Fruit fly (Drosophila melanogaster) whole organism, embryonic: Measurements from ENCODE around the gene lwr.

ENCODE experiments used
- Ada2b ChIP-seq: fragments of 200-800 bp; sonication (Bioruptor generic); IDR thresholded peaks from 2 replicates; pipeline ENCODE4 v1.3.6; 2022; ENCODE audit warnings: missing biosample characterization, missing genetic modification characterization
- Atf3 ChIP-seq: fragments of 200-800 bp; sonication (Bioruptor generic); optimal IDR thresholded peaks from 3 replicates; lab custom pipeline; 2016; ENCODE audit warnings: missing biosample characterization, missing genetic modification characterization
- BEAF-32 ChIP-seq: fragments of 200-800 bp; sonication (Bioruptor generic); optimal IDR thresholded peaks from 3 replicates; lab custom pipeline; 2017; ENCODE audit warnings: missing biosample characterization, missing genetic modification characterization, mild to moderate bottlenecking, moderate library complexity, missing genetic modification reagents
- Bdp1 ChIP-seq: fragments of 200-800 bp; sonication (Bioruptor generic); optimal IDR thresholded peaks from 3 replicates; lab custom pipeline; 2016; ENCODE audit warnings: missing biosample characterization, missing genetic modification characterization
- CG1024 ChIP-seq: fragments of 200-800 bp; sonication (Bioruptor generic); IDR thresholded peaks from 2 replicates; pipeline ENCODE4 v1.3.6; 2022; ENCODE audit warnings: missing biosample characterization, missing genetic modification characterization
- CG10274 ChIP-seq: fragments of 200-800 bp; sonication (Bioruptor generic); optimal IDR thresholded peaks from 3 replicates; lab custom pipeline; 2017; ENCODE audit warnings: missing biosample characterization, mild to moderate bottlenecking, missing genetic modification characterization
- CG10565 ChIP-seq: fragments of 200-800 bp; sonication (Bioruptor generic); optimal IDR thresholded peaks from 3 replicates; lab custom pipeline; 2016; ENCODE audit warnings: missing biosample characterization, mild to moderate bottlenecking, missing genetic modification characterization
- CG11456 ChIP-seq: fragments of 200-800 bp; sonication (Bioruptor generic); IDR thresholded peaks from 3 replicates; pipeline ENCODE4 v1.3.6; 2022; ENCODE audit warnings: missing biosample characterization, missing genetic modification characterization
- CG12155 ChIP-seq: fragments of 200-800 bp; sonication (Bioruptor generic); optimal IDR thresholded peaks from 3 replicates; lab custom pipeline; 2016; ENCODE audit warnings: missing biosample characterization, missing genetic modification characterization
- CG14710 ChIP-seq: fragments of 200-800 bp; sonication (Bioruptor generic); optimal IDR thresholded peaks from 3 replicates; lab custom pipeline; 2019; ENCODE audit warnings: missing biosample characterization, mild to moderate bottlenecking, missing genetic modification characterization, moderate library complexity
- CG15601 ChIP-seq: fragments of 200-800 bp; sonication (Bioruptor generic); optimal IDR thresholded peaks from 3 replicates; lab custom pipeline; 2019; ENCODE audit warnings: missing biosample characterization, mild to moderate bottlenecking, missing genetic modification characterization, moderate library complexity
- CG1647 ChIP-seq: fragments of 200-800 bp; sonication (Bioruptor generic); optimal IDR thresholded peaks from 3 replicates; lab custom pipeline; 2016; ENCODE audit warnings: missing biosample characterization, missing genetic modification characterization
- CG2120 ChIP-seq: fragments of 200-800 bp; sonication (Bioruptor generic); optimal IDR thresholded peaks from 3 replicates; lab custom pipeline; 2016; ENCODE audit warnings: missing biosample characterization, missing genetic modification characterization
- CG32772 ChIP-seq: fragments of 200-800 bp; sonication (Bioruptor generic); IDR thresholded peaks from 2 replicates; pipeline ENCODE4 v1.3.6; 2022; ENCODE audit warnings: missing biosample characterization, missing genetic modification characterization
- CG3281 ChIP-seq: fragments of 200-800 bp; sonication (Bioruptor generic); optimal IDR thresholded peaks from 3 replicates; lab custom pipeline; 2017; ENCODE audit warnings: missing biosample characterization, mild to moderate bottlenecking, missing genetic modification characterization
- CG3995 ChIP-seq: fragments of 200-800 bp; sonication (Bioruptor generic); optimal IDR thresholded peaks from 3 replicates; lab custom pipeline; 2016; ENCODE audit warnings: missing biosample characterization, missing genetic modification characterization
- CG4328 ChIP-seq: fragments of 200-800 bp; sonication (Bioruptor generic); optimal IDR thresholded peaks from 3 replicates; lab custom pipeline; 2017; ENCODE audit warnings: missing biosample characterization, missing genetic modification reagents, missing genetic modification characterization
- CG5180 ChIP-seq: fragments of 200-800 bp; sonication (Bioruptor generic); optimal IDR thresholded peaks from 3 replicates; lab custom pipeline; 2017; ENCODE audit warnings: missing biosample characterization, missing genetic modification characterization, mild to moderate bottlenecking, moderate library complexity, missing genetic modification reagents
- CG6175 ChIP-seq: fragments of 200-800 bp; sonication (Bioruptor generic); IDR thresholded peaks from 3 replicates; pipeline ENCODE4 v1.3.6; 2022; ENCODE audit warnings: missing biosample characterization, missing genetic modification characterization
- CG7372 ChIP-seq: fragments of 200-800 bp; sonication (Bioruptor generic); IDR thresholded peaks from 2 replicates; pipeline ENCODE4 v1.3.6; 2022; ENCODE audit warnings: missing biosample characterization, missing genetic modification characterization
- CG7987 ChIP-seq: fragments of 200-800 bp; sonication (Bioruptor generic); optimal IDR thresholded peaks from 2 replicates; lab custom pipeline; 2018; ENCODE audit warnings: missing biosample characterization, mild to moderate bottlenecking, missing genetic modification characterization, moderate library complexity
- CG8281 ChIP-seq: fragments of 200-800 bp; sonication (Bioruptor generic); optimal IDR thresholded peaks from 2 replicates; lab custom pipeline; 2018; ENCODE audit warnings: missing biosample characterization, mild to moderate bottlenecking, missing genetic modification characterization, moderate library complexity
- CG8924 ChIP-seq: fragments of 200-800 bp; optimal IDR thresholded peaks from 3 replicates; lab custom pipeline; 2019; ENCODE audit warnings: missing biosample characterization, mild to moderate bottlenecking, missing genetic modification characterization, moderate library complexity
- CTCF ChIP-seq: fragments of 200-800 bp; sonication (Bioruptor generic); optimal IDR thresholded peaks from 2 replicates; lab custom pipeline; 2017; ENCODE audit warnings: missing biosample characterization, mild to moderate bottlenecking, missing genetic modification characterization, moderate library complexity
- Camta ChIP-seq: fragments of 200-800 bp; sonication (Bioruptor generic); optimal IDR thresholded peaks from 2 replicates; lab custom pipeline; 2016; ENCODE audit warnings: missing biosample characterization, missing genetic modification characterization
- Deaf1 ChIP-seq: fragments of 200-800 bp; optimal IDR thresholded peaks from 3 replicates; lab custom pipeline; 2019; ENCODE audit warnings: missing biosample characterization, mild to moderate bottlenecking, missing genetic modification characterization, moderate library complexity
- Ets65A ChIP-seq: fragments of 200-800 bp; sonication (Bioruptor generic); peaks from one replicate; lab custom pipeline; 2016; ENCODE audit warnings: missing biosample characterization, missing genetic modification characterization
- Meics ChIP-seq: fragments of 200-800 bp; sonication (Bioruptor generic); optimal IDR thresholded peaks from 2 replicates; lab custom pipeline; 2017; ENCODE audit warnings: missing biosample characterization, mild to moderate bottlenecking, missing genetic modification characterization
- Mes4 ChIP-seq: fragments of 200-800 bp; sonication (Bioruptor generic); optimal IDR thresholded peaks from 2 replicates; lab custom pipeline; 2016; ENCODE audit warnings: missing biosample characterization, missing genetic modification characterization
- Neu2 ChIP-seq: fragments of 200-800 bp; sonication (Bioruptor generic); optimal IDR thresholded peaks from 3 replicates; lab custom pipeline; 2016; ENCODE audit warnings: missing biosample characterization, missing genetic modification characterization, borderline replicate concordance
- Oli ChIP-seq: fragments of 200-800 bp; sonication (Bioruptor generic); optimal IDR thresholded peaks from 2 replicates; lab custom pipeline; 2018; ENCODE audit warnings: missing biosample characterization, mild to moderate bottlenecking, missing genetic modification characterization, moderate library complexity
- Pdp1 ChIP-seq, 2 experiments: fragments of 200-800 bp; sonication (Bioruptor generic); optimal IDR thresholded peaks; 3 replicates each; lab custom pipeline; 2016; ENCODE audit warnings: missing biosample characterization in 2 of 2, missing genetic modification characterization in 2 of 2, mild to moderate bottlenecking in 1 of 2, moderate library complexity in 1 of 2
- Ptx1 ChIP-seq: fragments of 200-800 bp; sonication (Bioruptor generic); IDR thresholded peaks from 2 replicates; pipeline ENCODE4 v1.3.6; 2022; ENCODE audit warnings: missing biosample characterization, missing genetic modification characterization
- Sin3A ChIP-seq: fragments of >200 bp; optimal IDR thresholded peaks from 2 replicates; lab custom pipeline; 2018
- TFAM ChIP-seq: fragments of 200-800 bp; sonication (Bioruptor generic); optimal IDR thresholded peaks from 2 replicates; lab custom pipeline; 2017; ENCODE audit warnings: missing biosample characterization, missing genetic modification characterization, inconsistent platforms
- Taf1 ChIP-seq: fragments of 200-800 bp; sonication (Bioruptor generic); IDR thresholded peaks from 2 replicates; pipeline ENCODE4 v1.3.6; 2022; ENCODE audit warnings: missing biosample characterization, missing genetic modification characterization
- Xbp1 ChIP-seq: fragments of 200-800 bp; sonication (Bioruptor generic); optimal IDR thresholded peaks from 3 replicates; lab custom pipeline; 2016; ENCODE audit warnings: missing biosample characterization, mild to moderate bottlenecking, missing genetic modification characterization
- bcd ChIP-seq: fragments of 200-800 bp; sonication (Bioruptor generic); optimal IDR thresholded peaks from 2 replicates; lab custom pipeline; 2017; ENCODE audit warnings: missing biosample characterization, mild to moderate bottlenecking, missing genetic modification characterization
- caup ChIP-seq: fragments of 200-800 bp; sonication (Bioruptor generic); optimal IDR thresholded peaks from 3 replicates; lab custom pipeline; 2017; ENCODE audit warnings: missing biosample characterization, mild to moderate bottlenecking, missing genetic modification characterization, moderate library complexity; ENCODE audit not compliant: severe bottlenecking
- lov ChIP-seq, 2 experiments: fragments of 200-800 bp in 1 of 2; fragments of >200 bp in 1 of 2; sonication (Bioruptor generic) in 1 of 2; IDR thresholded peaks in 1 of 2; optimal IDR thresholded peaks in 1 of 2; 2 replicates in 1 of 2; 3 replicates in 1 of 2; pipeline versions ENCODE4 v1.3.6 to Lab custom; 2017 to 2022; ENCODE audit warnings: missing biosample characterization in 1 of 2, missing genetic modification characterization in 1 of 2
- luna ChIP-seq: fragments of 200-800 bp; sonication (Bioruptor generic); optimal IDR thresholded peaks from 2 replicates; lab custom pipeline; 2016; ENCODE audit warnings: missing biosample characterization, missing genetic modification characterization
- nerfin-1 ChIP-seq: fragments of 200-800 bp; sonication (Bioruptor generic); optimal IDR thresholded peaks from 3 replicates; lab custom pipeline; 2019; ENCODE audit warnings: missing biosample characterization, mild to moderate bottlenecking, missing genetic modification characterization, moderate library complexity
- peb ChIP-seq: fragments of 200-800 bp; sonication (Bioruptor generic); IDR thresholded peaks from 2 replicates; pipeline ENCODE4 v1.3.6; 2022; ENCODE audit warnings: missing biosample characterization, missing genetic modification characterization
- pho ChIP-seq: fragments of 200-800 bp; sonication (Bioruptor generic); optimal IDR thresholded peaks from 2 replicates; lab custom pipeline; 2016; ENCODE audit warnings: missing biosample characterization, missing genetic modification characterization
- phol ChIP-seq: fragments of 200-800 bp; sonication (Bioruptor generic); optimal IDR thresholded peaks from 3 replicates; lab custom pipeline; 2018; ENCODE audit warnings: missing biosample characterization, mild to moderate bottlenecking, missing genetic modification characterization, moderate library complexity
- scrt ChIP-seq: fragments of 200-800 bp; sonication (Bioruptor generic); optimal IDR thresholded peaks from 2 replicates; lab custom pipeline; 2018; ENCODE audit warnings: missing biosample characterization, mild to moderate bottlenecking, missing genetic modification characterization, moderate library complexity
- sd ChIP-seq: fragments of 200-800 bp; sonication (Bioruptor generic); optimal IDR thresholded peaks from 3 replicates; lab custom pipeline; 2018; ENCODE audit warnings: missing biosample characterization, mild to moderate bottlenecking, missing genetic modification characterization, moderate library complexity
- seq ChIP-seq: fragments of 200-800 bp; sonication (Bioruptor generic); IDR thresholded peaks from 2 replicates; pipeline ENCODE4 v1.3.6; 2022; ENCODE audit warnings: missing biosample characterization, missing genetic modification characterization
- sima ChIP-seq: fragments of 200-800 bp; sonication (Bioruptor generic); optimal IDR thresholded peaks from 2 replicates; lab custom pipeline; 2016; ENCODE audit warnings: missing biosample characterization, missing genetic modification characterization
- tgo ChIP-seq: fragments of 200-800 bp; sonication (Bioruptor generic); IDR thresholded peaks from 3 replicates; pipeline ENCODE4 v1.3.6; 2022; ENCODE audit warnings: missing biosample characterization, missing genetic modification characterization
- usp ChIP-seq: fragments of >200 bp; optimal IDR thresholded peaks from 2 replicates; lab custom pipeline; 2017; ENCODE audit warnings: missing biosample characterization, missing genetic modification characterization
- vvl ChIP-seq: fragments of 200-800 bp; sonication (Bioruptor generic); IDR thresholded peaks from 2 replicates; pipeline ENCODE4 v1.3.6; 2022; ENCODE audit warnings: missing biosample characterization, missing genetic modification characterization

lwr gene

dm6 chr2L:493274-493673 is 49.1 kb downstream of the lwr start (continued):
- TF ChIP-seq lov (optimal IDR thresholded peaks at IDR 0.05; lab: Kevin White, UChicago) (no peak), lov (GFP tag; IDR thresholded peaks at IDR 0.05; lab: Robert Waterston, UW) (no peak), caup (GFP tag; lab: Kevin White, UChicago) (no peak), Bdp1 (no peak), CTCF (GFP tag; lab: Kevin White, UChicago) (no peak), CG8924 (peak; percentile 33), Mes4 (GFP tag; lab: Kevin White, UChicago) (peak; percentile 6), CG7987 (GFP tag; lab: Kevin White, UChicago) (no peak), Xbp1 (peak; percentile 62), CG5180 (no peak), vvl (GFP tag; lab: Robert Waterston, UW) (peak; percentile 79), CG15601 (tag; lab: Kevin White, UChicago) (peak; percentile 13), CG8281 (tag; lab: Kevin White, UChicago) (no peak), phol (no peak), Taf1 (no peak), Ets65A (peak; percentile 77), TFAM (no peak), CG10274 (no peak), Neu2 (GFP tag; lab: Kevin White, UChicago) (no peak), Atf3 (GFP tag; lab: Kevin White, UChicago) (no peak), CG4328 (GFP tag; lab: Kevin White, UChicago) (no peak), Oli (tag; lab: Kevin White, UChicago) (peak; percentile 47), CG32772 (GFP tag; lab: Robert Waterston, UW) (no peak), BEAF-32 (GFP tag; lab: Kevin White, UChicago) (no peak), CG3281 (GFP tag; lab: Kevin White, UChicago) (no peak), CG3995 (GFP tag; lab: Kevin White, UChicago) (no peak), usp (no peak), Deaf1 (tag; lab: Kevin White, UChicago) (peak; percentile 14), scrt (no peak), sd (tag; lab: Kevin White, UChicago) (no peak), seq (GFP tag; lab: Robert Waterston, UW) (0 out of 2 replicates have a peak, but pooled peaks have one; percentile 37), tgo (peak; percentile 63), luna (GFP tag; lab: Kevin White, UChicago) (no peak), Ada2b (peak; percentile 57), Ptx1 (GFP tag; lab: Robert Waterston, UW) (peak; percentile 75), Pdp1 (GFP tag; optimal IDR thresholded peaks at IDR 0.05; lab: Kevin White, UChicago) (peak in 1 of 2 experiments; percentile 30), pho (GFP tag; lab: Kevin White, UChicago) (no peak), bcd (peak; percentile 2), CG6175 (GFP tag; lab: Robert Waterston, UW) (no peak), peb (GFP tag; lab: Robert Waterston, UW) (no peak), CG1647 (GFP tag; lab: Kevin White, UChicago) (no peak), CG7372 (GFP tag; lab: Robert Waterston, UW) (no peak), sima (no peak), CG11456 (no peak), CG10565 (GFP tag; lab: Kevin White, UChicago) (no peak), CG2120 (GFP tag; lab: Kevin White, UChicago) (peak; percentile 5), Sin3A (lab: Kevin White, UChicago) (no peak), Meics (GFP tag; lab: Kevin White, UChicago) (no peak), CG14710 (tag; lab: Kevin White, UChicago) (no peak), CG1024 (GFP tag; lab: Robert Waterston, UW) (0 out of 2 replicates have a peak, but pooled peaks have one; percentile 16), Camta (GFP tag; lab: Kevin White, UChicago) (no peak), CG12155 (peak; percentile 29), nerfin-1 (tag; lab: Kevin White, UChicago) (no peak)
